Worm (Caenorhabditis elegans): ENCODE measurements around the gene epg-3.

DNA sequence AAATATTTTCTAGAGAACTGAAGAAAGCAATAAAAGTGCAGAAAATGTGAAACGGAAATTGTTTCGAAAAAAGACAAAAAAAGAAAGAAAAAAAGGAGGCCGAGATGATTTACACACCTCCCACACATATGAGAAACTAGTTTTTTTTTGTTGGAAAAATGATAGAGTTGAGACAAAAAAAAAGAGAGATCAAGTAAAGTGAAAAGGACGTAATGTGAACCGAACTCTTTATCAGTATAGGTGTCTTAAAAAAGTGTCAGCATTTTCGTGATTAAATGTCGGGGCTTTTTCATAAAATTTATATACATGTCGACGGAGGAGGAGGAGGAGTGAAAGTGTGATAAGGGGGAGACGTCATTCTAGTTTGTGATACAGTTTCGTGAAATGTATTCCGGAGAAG, 24.8 kb downstream of the epg-3 start:
- TF ChIP-seq ztf-11 (tag; optimal IDR thresholded peaks at IDR 0.05) (no peak), unc-62 (GFP tag; optimal IDR thresholded peaks at IDR 0.05) (no peak), elt-1 (tag; optimal IDR thresholded peaks at IDR 0.05) (no peak), elt-3 (tag; optimal IDR thresholded peaks at IDR 0.05) (no peak), lsy-2 (tag; optimal IDR thresholded peaks at IDR 0.05) (no peak), ama-1 (optimal IDR thresholded peaks at IDR 0.05) (no peak), nhr-12 (tag; optimal IDR thresholded peaks at IDR 0.05) (no peak), lin-13 (GFP tag; optimal IDR thresholded peaks at IDR 0.05) (no peak), lin-11 (tag; optimal IDR thresholded peaks at IDR 0.05) (no peak)

Measured in whole organism, L2 larva.